Fruit fly (Drosophila melanogaster) whole organism, embryonic: ENCODE data around the gene alpha-Est8.

ENCODE experiments used
- Adf1 ChIP-seq: fragments of 200-800 bp; sonication (Bioruptor generic); IDR thresholded peaks from 2 replicates; pipeline ENCODE4 v1.3.6; 2022; ENCODE audit warnings: missing biosample characterization, missing genetic modification characterization
- Atf-2 ChIP-seq: fragments of 200-800 bp; sonication (Bioruptor generic); optimal IDR thresholded peaks from 2 replicates; lab custom pipeline; 2016; ENCODE audit warnings: missing biosample characterization, missing genetic modification characterization
- Blimp-1 ChIP-seq: fragments of 200-800 bp; sonication (Bioruptor generic); optimal IDR thresholded peaks from 3 replicates; lab custom pipeline; 2018; ENCODE audit warnings: missing biosample characterization, missing genetic modification characterization, mild to moderate bottlenecking, moderate library complexity, missing genetic modification reagents
- CG10565 ChIP-seq: fragments of 200-800 bp; sonication (Bioruptor generic); optimal IDR thresholded peaks from 3 replicates; lab custom pipeline; 2016; ENCODE audit warnings: missing biosample characterization, mild to moderate bottlenecking, missing genetic modification characterization
- CG10654 ChIP-seq: fragments of 200-800 bp; sonication (Bioruptor generic); optimal IDR thresholded peaks from 2 replicates; lab custom pipeline; 2016; ENCODE audit warnings: missing biosample characterization, missing genetic modification characterization
- CG12744 ChIP-seq: fragments of 200-800 bp; sonication (Bioruptor generic); optimal IDR thresholded peaks from 2 replicates; lab custom pipeline; 2016; ENCODE audit warnings: missing biosample characterization, missing genetic modification characterization
- CG13775 ChIP-seq: fragments of 200-800 bp; sonication (Bioruptor generic); optimal IDR thresholded peaks from 3 replicates; lab custom pipeline; 2017; ENCODE audit warnings: missing biosample characterization, mild to moderate bottlenecking, missing genetic modification characterization
- CG1602 ChIP-seq: fragments of 200-800 bp; sonication (Bioruptor generic); optimal IDR thresholded peaks from 3 replicates; lab custom pipeline; 2016; ENCODE audit warnings: missing biosample characterization, missing genetic modification characterization
- CG16815 ChIP-seq: fragments of 200-800 bp; sonication (Bioruptor generic); optimal IDR thresholded peaks from 3 replicates; lab custom pipeline; 2017; ENCODE audit warnings: missing biosample characterization, mild to moderate bottlenecking, missing genetic modification characterization
- CG2678 ChIP-seq: fragments of 200-800 bp; sonication (Bioruptor generic); optimal IDR thresholded peaks from 3 replicates; lab custom pipeline; 2019; ENCODE audit warnings: missing biosample characterization, mild to moderate bottlenecking, missing genetic modification characterization, moderate library complexity
- CG30403 ChIP-seq: fragments of 200-800 bp; sonication (Bioruptor generic); optimal IDR thresholded peaks from 3 replicates; lab custom pipeline; 2016; ENCODE audit warnings: missing biosample characterization, missing genetic modification characterization
- CG3163 ChIP-seq: fragments of 200-800 bp; sonication (Bioruptor generic); optimal IDR thresholded peaks from 3 replicates; lab custom pipeline; 2016; ENCODE audit warnings: missing biosample characterization, missing genetic modification characterization
- CG4328 ChIP-seq: fragments of 200-800 bp; sonication (Bioruptor generic); optimal IDR thresholded peaks from 3 replicates; lab custom pipeline; 2017; ENCODE audit warnings: missing biosample characterization, missing genetic modification reagents, missing genetic modification characterization
- CG5245 ChIP-seq: fragments of 200-800 bp; sonication (Bioruptor generic); optimal IDR thresholded peaks from 3 replicates; lab custom pipeline; 2016; ENCODE audit warnings: missing biosample characterization, missing genetic modification characterization
- CG6272 ChIP-seq: fragments of 200-800 bp; sonication (Bioruptor generic); IDR thresholded peaks from 2 replicates; pipeline ENCODE4 v1.3.6; 2022; ENCODE audit warnings: missing biosample characterization, missing genetic modification characterization
- CG7271 ChIP-seq: fragments of 200-800 bp; sonication (Bioruptor generic); optimal IDR thresholded peaks from 2 replicates; lab custom pipeline; 2018; ENCODE audit warnings: missing biosample characterization, mild to moderate bottlenecking, missing genetic modification characterization, moderate library complexity
- CG7786 ChIP-seq: fragments of 200-800 bp; sonication (Bioruptor generic); optimal IDR thresholded peaks from 2 replicates; lab custom pipeline; 2016; ENCODE audit warnings: missing biosample characterization, missing genetic modification characterization
- CG8924 ChIP-seq: fragments of 200-800 bp; optimal IDR thresholded peaks from 3 replicates; lab custom pipeline; 2019; ENCODE audit warnings: missing biosample characterization, mild to moderate bottlenecking, missing genetic modification characterization, moderate library complexity
- CG9215 ChIP-seq: fragments of 200-800 bp; sonication (Bioruptor generic); IDR thresholded peaks from 2 replicates; pipeline ENCODE4 v1.3.6; 2022; ENCODE audit warnings: missing biosample characterization, missing genetic modification characterization
- CG9437 ChIP-seq: fragments of 200-800 bp; sonication (Bioruptor generic); optimal IDR thresholded peaks from 2 replicates; lab custom pipeline; 2018; ENCODE audit warnings: missing biosample characterization, mild to moderate bottlenecking, missing genetic modification characterization
- CG9797 ChIP-seq: fragments of 200-800 bp; sonication (Bioruptor generic); optimal IDR thresholded peaks from 3 replicates; lab custom pipeline; 2018; ENCODE audit warnings: missing biosample characterization, mild to moderate bottlenecking, missing genetic modification characterization
- D ChIP-seq, 2 experiments: fragments of 200-800 bp in 1 of 2; fragments of >200 bp in 1 of 2; sonication (Bioruptor generic) in 1 of 2; optimal IDR thresholded peaks; 2 replicates in 1 of 2; 3 replicates in 1 of 2; lab custom pipeline; 2017; ENCODE audit warnings: mild to moderate bottlenecking in 1 of 2, missing biosample characterization in 1 of 2, missing genetic modification characterization in 1 of 2, missing genetic modification reagents in 1 of 2
- Dek ChIP-seq: fragments of 200-800 bp; sonication (Bioruptor generic); optimal IDR thresholded peaks from 3 replicates; lab custom pipeline; 2019; ENCODE audit warnings: missing biosample characterization, mild to moderate bottlenecking, missing genetic modification characterization, moderate library complexity
- ERR ChIP-seq: fragments of 200-800 bp; sonication (Bioruptor generic); optimal IDR thresholded peaks from 2 replicates; lab custom pipeline; 2016; ENCODE audit warnings: missing biosample characterization, missing genetic modification characterization
- HLH3B ChIP-seq: fragments of 200-800 bp; sonication (Bioruptor generic); IDR thresholded peaks from 2 replicates; pipeline ENCODE4 v1.3.6; 2022; ENCODE audit warnings: missing biosample characterization, missing genetic modification characterization
- Hsf ChIP-seq: fragments of 200-800 bp; sonication (Bioruptor generic); optimal IDR thresholded peaks from 3 replicates; lab custom pipeline; 2016; ENCODE audit warnings: missing biosample characterization, missing genetic modification characterization
- MTF-1 ChIP-seq: fragments of 200-800 bp; sonication (Bioruptor generic); optimal IDR thresholded peaks from 2 replicates; lab custom pipeline; 2018; ENCODE audit warnings: missing biosample characterization, mild to moderate bottlenecking, missing genetic modification characterization, borderline replicate concordance
- Nf-YA ChIP-seq: fragments of 200-800 bp; sonication (Bioruptor generic); IDR thresholded peaks from 2 replicates; pipeline ENCODE4 v1.3.6; 2022; ENCODE audit warnings: missing biosample characterization, missing genetic modification characterization
- Opbp ChIP-seq: fragments of 200-800 bp; sonication (Bioruptor generic); IDR thresholded peaks from 3 replicates; pipeline ENCODE4 v1.3.6; 2022; ENCODE audit warnings: missing biosample characterization, missing genetic modification characterization; ENCODE audit not compliant: partially characterized antibody
- Ptx1 ChIP-seq: fragments of 200-800 bp; sonication (Bioruptor generic); IDR thresholded peaks from 2 replicates; pipeline ENCODE4 v1.3.6; 2022; ENCODE audit warnings: missing biosample characterization, missing genetic modification characterization
- ab ChIP-seq: fragments of 200-800 bp; sonication (Bioruptor generic); optimal IDR thresholded peaks from 2 replicates; lab custom pipeline; 2016; ENCODE audit warnings: missing biosample characterization, missing genetic modification characterization
- aop ChIP-seq: fragments of 200-800 bp; sonication (Bioruptor generic); IDR thresholded peaks from 2 replicates; pipeline ENCODE4 v1.3.6; 2022; ENCODE audit warnings: missing biosample characterization, missing genetic modification characterization
- bowl ChIP-seq: fragments of 200-800 bp; sonication (Bioruptor generic); IDR thresholded peaks from 2 replicates; pipeline ENCODE4 v1.3.6; 2022; ENCODE audit warnings: missing biosample characterization, missing genetic modification characterization
- caup ChIP-seq: fragments of 200-800 bp; sonication (Bioruptor generic); optimal IDR thresholded peaks from 3 replicates; lab custom pipeline; 2017; ENCODE audit warnings: missing biosample characterization, mild to moderate bottlenecking, missing genetic modification characterization, moderate library complexity; ENCODE audit not compliant: severe bottlenecking
- corto ChIP-seq: fragments of 200-800 bp; sonication (Bioruptor generic); optimal IDR thresholded peaks from 2 replicates; lab custom pipeline; 2016; ENCODE audit warnings: missing biosample characterization, mild to moderate bottlenecking, missing genetic modification characterization, moderate library complexity
- exex ChIP-seq: fragments of 200-800 bp; sonication (Bioruptor generic); optimal IDR thresholded peaks from 4 replicates; lab custom pipeline; 2018; ENCODE audit warnings: missing biosample characterization, mild to moderate bottlenecking, missing genetic modification characterization, moderate library complexity
- gfzf ChIP-seq: fragments of 200-800 bp; sonication (Bioruptor generic); optimal IDR thresholded peaks from 2 replicates; lab custom pipeline; 2016; ENCODE audit warnings: missing biosample characterization, mild to moderate bottlenecking, missing genetic modification characterization, moderate library complexity
- gsb-n ChIP-seq: fragments of 200-800 bp; sonication (Bioruptor generic); optimal IDR thresholded peaks from 3 replicates; lab custom pipeline; 2018; ENCODE audit warnings: missing biosample characterization, mild to moderate bottlenecking, missing genetic modification characterization
- her ChIP-seq: fragments of 200-800 bp; sonication (Bioruptor generic); optimal IDR thresholded peaks from 2 replicates; lab custom pipeline; 2016; ENCODE audit warnings: missing biosample characterization, missing genetic modification characterization
- hth ChIP-seq: fragments of >200 bp; optimal IDR thresholded peaks from 2 replicates; lab custom pipeline; 2017; ENCODE audit warnings: inconsistent platforms
- lmd ChIP-seq: fragments of 200-800 bp; sonication (Bioruptor generic); IDR thresholded peaks from 2 replicates; pipeline ENCODE4 v1.3.6; 2022; ENCODE audit warnings: missing biosample characterization, missing genetic modification characterization
- mld ChIP-seq: fragments of 200-800 bp; sonication (Bioruptor generic); IDR thresholded peaks from 3 replicates; pipeline ENCODE4 v1.3.6; 2022; ENCODE audit warnings: missing biosample characterization, missing genetic modification characterization; ENCODE audit not compliant: partially characterized antibody
- nerfin-2 ChIP-seq: fragments of 200-800 bp; sonication (Bioruptor generic); IDR thresholded peaks from 2 replicates; pipeline ENCODE4 v1.3.6; 2022; ENCODE audit warnings: missing biosample characterization, missing genetic modification characterization; ENCODE audit not compliant: partially characterized antibody
- org-1 ChIP-seq: fragments of 200-800 bp; sonication (Bioruptor generic); optimal IDR thresholded peaks from 2 replicates; lab custom pipeline; 2017; ENCODE audit warnings: missing biosample characterization, missing genetic modification characterization
- pb ChIP-seq: fragments of 200-800 bp; sonication (Bioruptor generic); optimal IDR thresholded peaks from 3 replicates; lab custom pipeline; 2016; ENCODE audit warnings: missing biosample characterization, missing genetic modification characterization
- pum ChIP-seq: fragments of 200-800 bp; sonication (Bioruptor generic); optimal IDR thresholded peaks from 2 replicates; lab custom pipeline; 2016; ENCODE audit warnings: missing biosample characterization, missing genetic modification characterization
- shn ChIP-seq: fragments of 200-800 bp; sonication (Bioruptor generic); optimal IDR thresholded peaks from 3 replicates; lab custom pipeline; 2016; ENCODE audit warnings: missing biosample characterization, missing genetic modification characterization
- toy ChIP-seq: fragments of 200-800 bp; sonication (Bioruptor generic); IDR thresholded peaks from 2 replicates; pipeline ENCODE4 v1.3.6; 2022; ENCODE audit warnings: missing biosample characterization, missing genetic modification characterization
- trem ChIP-seq: fragments of 200-800 bp; optimal IDR thresholded peaks from 3 replicates; lab custom pipeline; 2019; ENCODE audit warnings: missing biosample characterization, mild to moderate bottlenecking, missing genetic modification characterization, moderate library complexity
- usp ChIP-seq: fragments of >200 bp; optimal IDR thresholded peaks from 2 replicates; lab custom pipeline; 2017; ENCODE audit warnings: missing biosample characterization, missing genetic modification characterization

The alpha-Est8 gene

DNA sequence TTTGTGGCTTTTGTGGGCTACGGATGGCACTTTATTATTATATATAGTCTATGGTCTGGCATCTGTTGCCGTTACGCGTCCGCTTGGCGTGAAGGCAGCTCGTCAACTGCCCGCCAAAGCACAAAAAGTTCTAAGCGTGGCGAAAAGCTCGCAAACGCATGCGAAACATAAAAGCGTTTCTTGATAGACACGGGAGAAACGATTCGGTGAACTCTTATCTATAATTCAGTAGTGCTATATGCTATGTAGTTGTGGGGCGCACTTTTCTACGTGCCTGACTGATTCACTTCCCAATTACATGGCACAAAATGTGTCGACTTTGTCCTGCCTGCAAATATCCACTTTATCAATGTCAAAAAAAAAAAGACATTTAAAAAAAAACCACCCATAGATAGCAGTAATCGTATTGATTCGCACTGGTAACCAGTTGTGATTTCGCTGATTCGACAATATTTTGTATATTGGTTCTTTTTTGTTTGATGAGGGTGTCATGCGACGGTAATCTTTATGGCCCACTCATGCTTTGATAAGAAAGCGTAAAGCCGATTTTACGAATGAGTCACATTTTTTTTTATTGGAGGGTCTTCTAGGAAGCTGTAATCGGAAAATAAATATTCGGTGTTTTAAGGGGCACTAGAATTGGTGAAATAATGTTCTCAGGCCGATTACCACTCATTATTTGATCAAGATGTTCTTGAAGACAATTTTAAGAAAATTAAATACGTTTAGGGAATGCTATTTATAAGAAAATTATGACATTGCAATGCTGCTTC is 10.3 kb downstream of the alpha-Est8 start, which contains the start of gene alpha-Est9 (continued):
- TF ChIP-seq Dek (tag; lab: Kevin White, UChicago) (no peak), corto (GFP tag; lab: Kevin White, UChicago) (no peak), her (no peak), bowl (GFP tag; lab: Robert Waterston, UW) (no peak), CG7271 (tag; lab: Kevin White, UChicago) (no peak), CG10565 (GFP tag; lab: Kevin White, UChicago) (no peak), CG9437 (no peak), pb (no peak), CG5245 (no peak), gsb-n (tag; lab: Kevin White, UChicago) (no peak), caup (GFP tag; lab: Kevin White, UChicago) (peak; percentile 18), exex (tag; lab: Kevin White, UChicago) (peak; percentile 96), Blimp-1 (GFP tag; lab: Kevin White, UChicago) (no peak), Hsf (no peak), Nf-YA (GFP tag; lab: Robert Waterston, UW) (no peak), CG7786 (no peak), Opbp (GFP tag; lab: Robert Waterston, UW) (no peak), aop (GFP tag; lab: Robert Waterston, UW) (no peak), mld (GFP tag; lab: Robert Waterston, UW) (no peak), Ptx1 (GFP tag; lab: Robert Waterston, UW) (no peak), shn (no peak), lmd (GFP tag; lab: Robert Waterston, UW) (no peak), toy (GFP tag; lab: Robert Waterston, UW) (no peak), CG2678 (tag; lab: Kevin White, UChicago) (no peak), D (optimal IDR thresholded peaks at IDR 0.05; lab: Kevin White, UChicago) (no peak), D (GFP tag; optimal IDR thresholded peaks at IDR 0.05; lab: Kevin White, UChicago) (no peak), org-1 (GFP tag; lab: Kevin White, UChicago) (no peak), CG6272 (no peak), CG13775 (GFP tag; lab: Kevin White, UChicago) (no peak), CG9797 (GFP tag; lab: Kevin White, UChicago) (no peak), HLH3B (no peak), hth (lab: Kevin White, UChicago) (no peak), CG12744 (GFP tag; lab: Kevin White, UChicago) (no peak), CG3163 (GFP tag; lab: Kevin White, UChicago) (no peak), trem (no peak), usp (GFP tag; lab: Kevin White, UChicago) (no peak), CG1602 (no peak), MTF-1 (GFP tag; lab: Kevin White, UChicago) (no peak), Atf-2 (GFP tag; lab: Kevin White, UChicago) (no peak), CG4328 (GFP tag; lab: Kevin White, UChicago) (no peak), CG8924 (no peak), nerfin-2 (GFP tag; lab: Robert Waterston, UW) (no peak), CG10654 (no peak), CG16815 (no peak), ERR (GFP tag; lab: Kevin White, UChicago) (no peak), gfzf (GFP tag; lab: Kevin White, UChicago) (no peak), ab (GFP tag; lab: Kevin White, UChicago) (no peak), pum (GFP tag; lab: Kevin White, UChicago) (no peak), Adf1 (GFP tag; lab: Robert Waterston, UW) (peak; percentile 17; the same call in 1 of the 2 replicates), CG30403 (GFP tag; lab: Kevin White, UChicago) (no peak), CG9215 (no peak)
